Worm (Caenorhabditis elegans): ENCODE results near the gene C36B7.4.

DNA sequence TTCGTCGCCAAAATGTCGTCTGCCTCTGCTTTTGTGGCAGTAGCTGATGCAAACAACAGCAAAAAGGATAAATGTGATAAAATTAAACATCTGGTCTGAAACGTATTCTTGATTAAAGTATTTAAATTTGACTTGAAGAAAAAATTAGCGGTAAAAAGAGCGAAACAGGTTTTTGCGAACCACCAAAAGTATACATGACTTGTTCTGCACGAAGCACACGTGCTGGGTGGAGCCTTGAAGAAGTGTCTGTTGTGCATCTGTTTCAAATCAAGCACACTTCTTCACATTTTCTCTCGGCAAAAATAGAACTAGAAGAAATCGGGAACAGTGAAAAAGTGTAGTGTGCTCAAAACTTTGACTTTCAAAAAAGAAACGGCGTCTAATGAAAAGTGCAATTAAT, 22.6 kb downstream of the C36B7.4 start, which contains the start of gene B0403.3:
- TF ChIP-seq klf-2 (GFP tag; conservative IDR thresholded peaks at IDR 0.05) (no peak), tab-1 (GFP tag; IDR thresholded peaks at IDR 0.05) (no peak), T22C8.4 (GFP tag; IDR thresholded peaks at IDR 0.05) (no peak), flt-1 (GFP tag; IDR thresholded peaks at IDR 0.05) (no peak), ztf-23 (GFP tag; IDR thresholded peaks at IDR 0.05) (no peak), ztf-29 (GFP tag; IDR thresholded peaks at IDR 0.05) (no peak), cog-1 (tag; optimal IDR thresholded peaks at IDR 0.05) (no peak)

Measured in whole organism, midembryonic.